Fruit fly (Drosophila melanogaster) whole organism: ENCODE measurements around the gene CG33271.

Experiments used
- CG8478 ChIP-seq: fragments of >200 bp; optimal IDR thresholded peaks from 2 replicates; lab custom pipeline; 2018; ENCODE audit warnings: inconsistent platforms
- pan ChIP-seq: fragments of >200 bp; optimal IDR thresholded peaks from 2 replicates; lab custom pipeline; 2017
- psq ChIP-seq: fragments of >200 bp; optimal IDR thresholded peaks from 2 replicates; lab custom pipeline; 2017
- usp ChIP-seq: fragments of >200 bp; optimal IDR thresholded peaks from 2 replicates; lab custom pipeline; 2017; ENCODE audit warnings: missing biosample characterization, missing genetic modification characterization, mixed read lengths

DNA sequence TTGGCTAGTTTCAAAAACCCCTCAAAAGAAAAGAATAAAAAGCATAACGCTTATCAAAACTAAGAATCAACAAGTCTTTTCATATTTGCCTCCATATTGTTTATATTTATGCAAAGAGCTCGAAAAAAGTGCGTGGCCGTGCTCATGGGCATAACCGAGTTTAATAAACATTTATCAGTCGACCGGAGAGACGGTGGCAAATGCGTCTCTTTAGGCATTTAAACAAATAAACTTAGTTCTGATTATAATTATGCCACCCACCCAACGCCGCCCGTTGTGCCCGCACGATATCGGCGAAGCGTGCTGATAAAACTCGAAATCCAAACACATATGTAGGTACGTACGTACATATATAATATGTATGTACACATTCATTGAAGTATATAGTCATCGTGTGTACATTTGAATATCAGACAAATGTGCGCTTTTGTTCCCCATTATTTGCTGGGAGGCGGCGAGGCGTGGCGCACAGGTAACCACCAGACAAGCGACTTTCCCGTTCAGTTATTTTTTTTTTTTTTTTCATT lies 48.8 kb downstream of the CG33271 start:
- TF ChIP-seq psq (lab: Kevin White, UChicago): no peak
- no peak for TF ChIP-seq CG8478 (lab: Kevin White, UChicago)
- no peak for TF ChIP-seq usp (GFP tag; lab: Kevin White, UChicago)
- TF ChIP-seq pan (lab: Kevin White, UChicago): no peak
